Worm (Caenorhabditis elegans) whole organism, young adult: ENCODE measurements around the gene str-240.

Experiments
- B0019.2 ChIP-seq: fragments of 200-800 bp; sonication (Bioruptor generic); conservative IDR thresholded peaks from 2 replicates; pipeline ENCODE4 v1.3.6; 2022; ENCODE audit warnings: missing genetic modification reagents, missing genetic modification characterization, missing compliant biosample characterization
- B0035.1 ChIP-seq: sonication (generic microtip); optimal IDR thresholded peaks from 2 replicates; lab custom pipeline; 2016; ENCODE audit warnings: missing genetic modification characterization, mild to moderate bottlenecking, missing compliant biosample characterization, missing genotype, missing genetic modification reagents
- B0261.1 ChIP-seq: sonication (generic microtip); optimal IDR thresholded peaks from 2 replicates; lab custom pipeline; 2016; ENCODE audit warnings: mild to moderate bottlenecking, missing genetic modification characterization, moderate library complexity, missing compliant biosample characterization
- C06A6.2 ChIP-seq: fragments of 200-800 bp; sonication (Bioruptor generic); conservative IDR thresholded peaks from 2 replicates; pipeline ENCODE4 v1.3.6; 2022; ENCODE audit warnings: missing genetic modification characterization, missing compliant biosample characterization
- F49E8.2 ChIP-seq: sonication (generic microtip); optimal IDR thresholded peaks from 3 replicates; lab custom pipeline; 2017; ENCODE audit warnings: missing genetic modification characterization, mild to moderate bottlenecking, missing compliant biosample characterization, antibody characterized with exemption, moderate library complexity; ENCODE audit not compliant: insufficient read depth
- F55B11.4 ChIP-seq: sonication (generic microtip); optimal IDR thresholded peaks from 2 replicates; lab custom pipeline; 2016; ENCODE audit warnings: missing compliant biosample characterization, missing genetic modification characterization, borderline replicate concordance; ENCODE audit not compliant: insufficient read depth
- ZK185.1 ChIP-seq: sonication (generic microtip); optimal IDR thresholded peaks from 2 replicates; lab custom pipeline; 2016; ENCODE audit warnings: mild to moderate bottlenecking, missing genetic modification characterization, missing compliant biosample characterization; ENCODE audit not compliant: poor library complexity, severe bottlenecking
- ama-1 ChIP-seq, 3 experiments: fragments of 150-350 bp in 1 of 3; sonication (generic microtip) in 2 of 3; optimal IDR thresholded peaks; 2 replicates each; lab custom pipeline; 2014 to 2018; ENCODE audit warnings: missing biosample characterization in 2 of 3, missing genetic modification characterization in 2 of 3, missing genetic modification reagents in 2 of 3
- atf-7 ChIP-seq: sonication (generic microtip); optimal IDR thresholded peaks from 2 replicates; lab custom pipeline; 2017; ENCODE audit warnings: mild to moderate bottlenecking, missing genetic modification characterization, missing compliant biosample characterization
- attf-6 ChIP-seq: fragments of 200-800 bp; sonication (Bioruptor generic); IDR thresholded peaks from 2 replicates; pipeline ENCODE4 v1.3.6; 2022; ENCODE audit warnings: missing genetic modification reagents, missing genetic modification characterization, missing compliant biosample characterization
- ceh-100 ChIP-seq: fragments of 200-800 bp; sonication (Bioruptor generic); IDR thresholded peaks from 2 replicates; pipeline ENCODE4 v1.3.6; 2022; ENCODE audit warnings: missing genetic modification reagents, missing genetic modification characterization, missing compliant biosample characterization
- ceh-27 ChIP-seq: fragments of 200-800 bp; sonication (Bioruptor generic); optimal IDR thresholded peaks from 2 replicates; lab custom pipeline; 2018; ENCODE audit warnings: mild to moderate bottlenecking, missing genetic modification characterization, moderate library complexity, missing compliant biosample characterization
- ceh-40 ChIP-seq: fragments of 200-800 bp; sonication (Bioruptor generic); IDR thresholded peaks from 2 replicates; pipeline ENCODE4 v1.3.6; 2022; ENCODE audit warnings: missing genetic modification characterization, missing compliant biosample characterization
- ceh-58 ChIP-seq: fragments of 200-800 bp; sonication (Bioruptor generic); IDR thresholded peaks from 2 replicates; pipeline ENCODE4 v1.3.6; 2022; ENCODE audit warnings: missing genetic modification characterization, missing compliant biosample characterization
- chd-7 ChIP-seq: sonication (generic microtip); optimal IDR thresholded peaks from 2 replicates; lab custom pipeline; 2016; ENCODE audit warnings: mild to moderate bottlenecking, missing genetic modification characterization, moderate library complexity, missing compliant biosample characterization
- egl-18 ChIP-seq: fragments of 200-800 bp; sonication (Bioruptor generic); IDR thresholded peaks from 2 replicates; pipeline ENCODE4 v1.3.6; 2022; ENCODE audit warnings: missing genetic modification reagents, missing genetic modification characterization, missing compliant biosample characterization
- egl-44 ChIP-seq: fragments of 200-800 bp; sonication (Bioruptor generic); IDR thresholded peaks from 2 replicates; pipeline ENCODE4 v1.3.6; 2022; ENCODE audit warnings: missing genetic modification reagents, missing genetic modification characterization, missing compliant biosample characterization
- ekl-4 ChIP-seq: fragments of 200-800 bp; sonication (Bioruptor generic); IDR thresholded peaks from 2 replicates; pipeline ENCODE4 v1.3.6; 2022; ENCODE audit warnings: missing genetic modification reagents, missing genetic modification characterization, missing compliant biosample characterization
- ets-4 ChIP-seq: fragments of 200-800 bp; sonication (Bioruptor generic); optimal IDR thresholded peaks from 2 replicates; lab custom pipeline; 2018; ENCODE audit warnings: mild to moderate bottlenecking, missing genetic modification characterization, missing compliant biosample characterization
- fkh-3 ChIP-seq: sonication (generic microtip); optimal IDR thresholded peaks from 2 replicates; lab custom pipeline; 2016; ENCODE audit warnings: mild to moderate bottlenecking, missing genetic modification characterization, missing compliant biosample characterization
- hlh-12 ChIP-seq: sonication (generic microtip); optimal IDR thresholded peaks from 2 replicates; lab custom pipeline; 2016; ENCODE audit warnings: missing genetic modification characterization, missing compliant biosample characterization
- hrde-1 ChIP-seq: sonication (generic microtip); optimal IDR thresholded peaks from 2 replicates; lab custom pipeline; 2016; ENCODE audit warnings: missing genetic modification characterization, mild to moderate bottlenecking, missing compliant biosample characterization, moderate library complexity, missing genotype, missing genetic modification reagents, borderline replicate concordance
- hsf-1 ChIP-seq: fragments of 200-800 bp; sonication (Bioruptor generic); IDR thresholded peaks from 2 replicates; pipeline ENCODE4 v1.3.6; 2022; ENCODE audit warnings: missing genetic modification reagents, missing genetic modification characterization, missing compliant biosample characterization
- let-607 ChIP-seq, 2 experiments: fragments of 200-800 bp in 1 of 2; sonication (Bioruptor generic) in 1 of 2; sonication (generic microtip) in 1 of 2; optimal IDR thresholded peaks; 2 replicates each; lab custom pipeline; 2016 to 2018; ENCODE audit warnings: mild to moderate bottlenecking in 2 of 2, missing compliant biosample characterization in 2 of 2, missing genetic modification characterization in 2 of 2, moderate library complexity in 2 of 2, missing genotype in 1 of 2
- lin-35 ChIP-seq, 3 experiments: fragments of 150-350 bp in 2 of 3; sonication (generic microtip) in 1 of 3; optimal IDR thresholded peaks; 2 replicates each; lab custom pipeline; 2014 to 2018; ENCODE audit warnings: missing biosample characterization in 3 of 3, missing genetic modification characterization in 3 of 3, missing genetic modification reagents in 3 of 3
- madf-10 ChIP-seq: sonication (generic microtip); optimal IDR thresholded peaks from 2 replicates; lab custom pipeline; 2016; ENCODE audit warnings: mild to moderate bottlenecking, missing genetic modification characterization, missing compliant biosample characterization
- madf-3 ChIP-seq: fragments of 200-800 bp; sonication (Bioruptor generic); IDR thresholded peaks from 2 replicates; pipeline ENCODE4 v1.3.6; 2022; ENCODE audit warnings: missing genetic modification reagents, missing genetic modification characterization, missing compliant biosample characterization
- mcd-1 ChIP-seq: fragments of 200-800 bp; sonication (Bioruptor generic); IDR thresholded peaks from 2 replicates; pipeline ENCODE4 v1.3.6; 2022; ENCODE audit warnings: missing genetic modification reagents, missing genetic modification characterization, missing compliant biosample characterization
- mel-28 ChIP-seq: sonication (generic microtip); optimal IDR thresholded peaks from 2 replicates; lab custom pipeline; 2016; ENCODE audit warnings: borderline replicate concordance, mild to moderate bottlenecking, missing genetic modification characterization, missing compliant biosample characterization
- nfyb-1 ChIP-seq: fragments of 200-800 bp; sonication (Bioruptor generic); IDR thresholded peaks from 2 replicates; pipeline ENCODE4 v1.3.6; 2022; ENCODE audit warnings: missing genetic modification reagents, missing genetic modification characterization, missing compliant biosample characterization
- nhr-120 ChIP-seq: fragments of 200-800 bp; sonication (Bioruptor generic); IDR thresholded peaks from 2 replicates; pipeline ENCODE4 v1.3.6; 2022; ENCODE audit warnings: missing genetic modification characterization, missing compliant biosample characterization
- nhr-179 ChIP-seq: sonication (generic microtip); optimal IDR thresholded peaks from 2 replicates; lab custom pipeline; 2016; ENCODE audit warnings: mild to moderate bottlenecking, missing genetic modification characterization, missing compliant biosample characterization
- pbrm-1 ChIP-seq: fragments of 200-800 bp; sonication (Bioruptor generic); IDR thresholded peaks from 2 replicates; pipeline ENCODE4 v1.3.6; 2022; ENCODE audit warnings: missing genetic modification reagents, missing genetic modification characterization, missing compliant biosample characterization
- rec-8 ChIP-seq, 2 experiments: sonication (generic microtip); optimal IDR thresholded peaks; 2 replicates each; lab custom pipeline; 2016; ENCODE audit warnings: mild to moderate bottlenecking in 2 of 2, missing genetic modification characterization in 2 of 2, missing genetic modification reagents in 2 of 2, missing genotype in 2 of 2, missing biosample characterization in 1 of 2, missing compliant biosample characterization in 1 of 2, moderate library complexity in 1 of 2
- repo-1 ChIP-seq: sonication (generic microtip); optimal IDR thresholded peaks from 2 replicates; lab custom pipeline; 2017; ENCODE audit warnings: mild to moderate bottlenecking, missing genetic modification characterization, missing compliant biosample characterization
- sea-2 ChIP-seq: fragments of 200-800 bp; sonication (Bioruptor generic); IDR thresholded peaks from 2 replicates; pipeline ENCODE4 v1.3.6; 2022; ENCODE audit warnings: missing genetic modification characterization, missing compliant biosample characterization
- snpc-4 ChIP-seq, 5 experiments: fragments of 150-350 bp in 1 of 5; sonication (generic microtip) in 4 of 5; optimal IDR thresholded peaks; 2 replicates each; lab custom pipeline; 2014 to 2018; ENCODE audit warnings: missing genetic modification characterization in 5 of 5, missing biosample characterization in 3 of 5, antibody characterized with exemption in 2 of 5, mild to moderate bottlenecking in 2 of 5, missing compliant biosample characterization in 2 of 5, missing genotype in 2 of 5, moderate library complexity in 2 of 5, missing genetic modification reagents in 1 of 5
- somi-1 ChIP-seq: fragments of 200-800 bp; sonication (Bioruptor generic); optimal IDR thresholded peaks from 2 replicates; lab custom pipeline; 2018; ENCODE audit warnings: mild to moderate bottlenecking, missing genetic modification characterization, missing compliant biosample characterization
- sptf-2 ChIP-seq: fragments of 200-800 bp; sonication (Bioruptor generic); optimal IDR thresholded peaks from 2 replicates; lab custom pipeline; 2018; ENCODE audit warnings: mild to moderate bottlenecking, missing genetic modification characterization, missing compliant biosample characterization
- tbp1 ChIP-seq: fragments of 200-800 bp; sonication (Bioruptor generic); optimal IDR thresholded peaks from 2 replicates; lab custom pipeline; 2018; ENCODE audit warnings: mild to moderate bottlenecking, missing genetic modification characterization, missing compliant biosample characterization
- ztf-28 ChIP-seq: fragments of 200-800 bp; sonication (Bioruptor generic); IDR thresholded peaks from 2 replicates; pipeline ENCODE4 v1.3.6; 2022; ENCODE audit warnings: missing genetic modification reagents, missing genetic modification characterization, missing compliant biosample characterization
- ztf-3 ChIP-seq: fragments of 200-800 bp; sonication (Bioruptor generic); optimal IDR thresholded peaks from 2 replicates; lab custom pipeline; 2018; ENCODE audit warnings: mild to moderate bottlenecking, missing genetic modification characterization, missing compliant biosample characterization
- ztf-6 ChIP-seq: fragments of 200-800 bp; sonication (Bioruptor generic); IDR thresholded peaks from 2 replicates; pipeline ENCODE4 v1.3.6; 2022; ENCODE audit warnings: missing genetic modification reagents, missing genetic modification characterization, missing compliant biosample characterization

Gene str-240

ce11 chrV:1538842-1539241 lies 17.1 kb upstream of the str-240 start:
- no peak for TF ChIP-seq egl-18 (GFP tag; lab: Robert Waterston, UW)
- no peak for TF ChIP-seq somi-1 (GFP tag; lab: Kevin White, UChicago)
- TF ChIP-seq fkh-3 (tag; lab: Kevin White, UChicago) = no peak
- no peak for TF ChIP-seq F55B11.4
- TF ChIP-seq lin-35 (GFP tag; optimal IDR thresholded peaks at IDR 0.05; lab: Kevin White, UChicago) = no peak
- TF ChIP-seq ets-4 (GFP tag; lab: Kevin White, UChicago) = no peak
- no peak for TF ChIP-seq rec-8 (tag; optimal IDR thresholded peaks at IDR 0.05; lab: Kevin White, UChicago)

ce11 chrV:1536979-1537378 lies 15.2 kb upstream of the str-240 start, which contains the start of gene K02H11.9:
K02H11.9 (minus strand) TSS chrV:1537079.
- TF ChIP-seq attf-6 (GFP tag; lab: Robert Waterston, UW) (no peak), B0035.1 (tag; lab: Kevin White, UChicago) (no peak), madf-10 (tag; lab: Kevin White, UChicago) (no peak), snpc-4 (GFP tag; optimal IDR thresholded peaks at IDR 0.05; lab: Kevin White, UChicago) (no peak), snpc-4 (tag; optimal IDR thresholded peaks at IDR 0.05; lab: Kevin White, UChicago) (no peak), sptf-2 (GFP tag; lab: Kevin White, UChicago) (no peak), B0019.2 (GFP tag; lab: Robert Waterston, UW) (no peak), hrde-1 (no peak), mel-28 (tag; lab: Kevin White, UChicago) (no peak), ZK185.1 (tag; lab: Kevin White, UChicago) (no peak), F49E8.2 (tag; lab: Kevin White, UChicago) (no peak), mcd-1 (no peak)

- TF ChIP-seq ceh-100 (GFP tag; lab: Robert Waterston, UW) (no peak), nfyb-1 (GFP tag; lab: Robert Waterston, UW) (no peak), ceh-58 (no peak), ceh-40 (no peak), lin-35 (GFP tag; optimal IDR thresholded peaks at IDR 0.05; lab: Kevin White, UChicago) (no peak), hsf-1 (no peak), madf-3 (GFP tag; lab: Robert Waterston, UW) (no peak), ceh-27 (GFP tag; lab: Kevin White, UChicago) (no peak), let-607 (tag; optimal IDR thresholded peaks at IDR 0.05; lab: Kevin White, UChicago) (no peak), sea-2 (GFP tag; lab: Robert Waterston, UW) (no peak), nhr-179 (tag; lab: Kevin White, UChicago) (no peak), tbp1 (no peak), egl-18 (GFP tag; lab: Robert Waterston, UW) (no peak), atf-7 (tag; lab: Kevin White, UChicago) (no peak), ekl-4 (GFP tag; lab: Robert Waterston, UW) (no peak)
Measured at ce11 chrV:1534315-1534714, 12.6 kb upstream of the str-240 start, which contains the start of gene trx-5. trx-5 (minus strand) TSS chrV:1534415.

- TF ChIP-seq ztf-6 (GFP tag; lab: Robert Waterston, UW) (no peak), somi-1 (GFP tag; lab: Kevin White, UChicago) (no peak), ztf-28 (GFP tag; lab: Robert Waterston, UW) (no peak), ztf-3 (GFP tag; lab: Kevin White, UChicago) (no peak), nfyb-1 (GFP tag; lab: Robert Waterston, UW) (no peak), C06A6.2 (GFP tag; lab: Robert Waterston, UW) (no peak), B0261.1 (no peak), nhr-120 (GFP tag; lab: Robert Waterston, UW) (no peak), egl-44 (GFP tag; lab: Robert Waterston, UW) (no peak), F55B11.4 (no peak), pbrm-1 (GFP tag; lab: Robert Waterston, UW) (no peak), repo-1 (tag; lab: Kevin White, UChicago) (no peak), hlh-12 (no peak), ceh-40 (no peak), ama-1 (optimal IDR thresholded peaks at IDR 0.05; lab: Kevin White, UChicago) (no peak), ama-1 (GFP tag; optimal IDR thresholded peaks at IDR 0.05; lab: Kevin White, UChicago) (no peak), chd-7 (tag; lab: Kevin White, UChicago) (no peak)
Measured at ce11 chrV:1532455-1532854, 10.7 kb upstream of the str-240 start.
